Worm (Caenorhabditis elegans): Measurements from ENCODE around the gene rev-1.

The rev-1 gene

ce11 chrII:7944333-7944744 lies 43.9 kb downstream of the rev-1 start:
- peak; percentile 40 for TF ChIP-seq sma-9 (GFP tag; optimal IDR thresholded peaks at IDR 0.05)
- TF ChIP-seq sma-9 (tag; optimal IDR thresholded peaks at IDR 0.05): no peak
- peak in 1 of 2 experiments; percentile 32 for TF ChIP-seq lsy-2 (tag; optimal IDR thresholded peaks at IDR 0.05)
- TF ChIP-seq fos-1 (tag; optimal IDR thresholded peaks at IDR 0.05): peak; percentile 4
- no peak for TF ChIP-seq ztf-4 (tag; optimal IDR thresholded peaks at IDR 0.05)
- TF ChIP-seq unc-55 (GFP tag; optimal IDR thresholded peaks at IDR 0.05): no peak
- TF ChIP-seq mdl-1 (tag; optimal IDR thresholded peaks at IDR 0.05): peak; percentile 27 to 44
- no peak for TF ChIP-seq C34F6.9 (tag; optimal IDR thresholded peaks at IDR 0.05)

- TF ChIP-seq gmeb-1 (tag; optimal IDR thresholded peaks at IDR 0.05) (peak; percentile 99), sma-9 (GFP tag; optimal IDR thresholded peaks at IDR 0.05) (peak; percentile 91), sma-9 (tag; optimal IDR thresholded peaks at IDR 0.05) (no peak), alr-1 (tag; optimal IDR thresholded peaks at IDR 0.05) (no peak), nhr-11 (tag; optimal IDR thresholded peaks at IDR 0.05) (no peak), nhr-23 (tag; optimal IDR thresholded peaks at IDR 0.05) (no peak), blmp-1 (tag; optimal IDR thresholded peaks at IDR 0.05; ENCODE audit: insufficient read depth) (peak; percentile 51), unc-62 (GFP tag; optimal IDR thresholded peaks at IDR 0.05) (no peak), C34F6.9 (tag; optimal IDR thresholded peaks at IDR 0.05) (peak; percentile 86), dmd-4 (tag; optimal IDR thresholded peaks at IDR 0.05) (peak; percentile 26), crh-2 (tag; optimal IDR thresholded peaks at IDR 0.05) (peak; percentile 87), sma-3 (GFP tag; optimal IDR thresholded peaks at IDR 0.05) (peak; percentile 73), R02D3.7 (tag; optimal IDR thresholded peaks at IDR 0.05) (peak; percentile 46), mdl-1 (tag; optimal IDR thresholded peaks at IDR 0.05) (peak; percentile 3 to 35), elt-3 (tag; optimal IDR thresholded peaks at IDR 0.05) (no peak), unc-39 (tag; optimal IDR thresholded peaks at IDR 0.05) (no peak), fos-1 (tag; optimal IDR thresholded peaks at IDR 0.05) (peak; percentile 23), ztf-1 (GFP tag; conservative IDR thresholded peaks at IDR 0.05) (no peak), lin-39 (tag; optimal IDR thresholded peaks at IDR 0.05) (no peak), ceh-16 (tag; optimal IDR thresholded peaks at IDR 0.05) (no peak), ztf-4 (tag; optimal IDR thresholded peaks at IDR 0.05) (peak; percentile 64), peb-1 (tag; optimal IDR thresholded peaks at IDR 0.05) (no peak), nhr-25 (tag; optimal IDR thresholded peaks at IDR 0.05) (peak; percentile 81), snpc-4 (tag; optimal IDR thresholded peaks at IDR 0.05) (peak; percentile 21), mab-5 (tag; optimal IDR thresholded peaks at IDR 0.05) (peak; percentile 79), nhr-12 (tag; optimal IDR thresholded peaks at IDR 0.05) (no peak), nhr-10 (tag; optimal IDR thresholded peaks at IDR 0.05) (peak; percentile 29), aly-2 (tag; optimal IDR thresholded peaks at IDR 0.05) (no peak), elt-1 (tag; optimal IDR thresholded peaks at IDR 0.05) (no peak), skn-1 (tag; optimal IDR thresholded peaks at IDR 0.05) (no peak), nhr-129 (tag; optimal IDR thresholded peaks at IDR 0.05) (peak; percentile 84), lsy-2 (tag; optimal IDR thresholded peaks at IDR 0.05) (peak; percentile 87 to 94), nhr-6 (tag; optimal IDR thresholded peaks at IDR 0.05) (peak; percentile 71), egl-27 (tag; optimal IDR thresholded peaks at IDR 0.05) (peak; percentile 80), ama-1 (optimal IDR thresholded peaks at IDR 0.05) (peak; percentile 82), ceh-82 (tag; optimal IDR thresholded peaks at IDR 0.05) (peak; percentile 12), sem-4 (tag; optimal IDR thresholded peaks at IDR 0.05) (no peak), Y55F3AM.14 (GFP tag; optimal IDR thresholded peaks at IDR 0.05) (no peak), ZK546.5 (tag; optimal IDR thresholded peaks at IDR 0.05) (no peak), lin-13 (GFP tag; optimal IDR thresholded peaks at IDR 0.05) (peak; percentile 64), unc-55 (GFP tag; optimal IDR thresholded peaks at IDR 0.05) (peak; percentile 84), nhr-237 (tag; optimal IDR thresholded peaks at IDR 0.05) (peak; percentile 73), mbf-1 (tag; optimal IDR thresholded peaks at IDR 0.05) (no peak), lin-11 (tag; optimal IDR thresholded peaks at IDR 0.05) (peak; percentile 76), F13H6.1 (tag; optimal IDR thresholded peaks at IDR 0.05) (peak; percentile 76), ztf-11 (tag; optimal IDR thresholded peaks at IDR 0.05) (no peak), zag-1 (tag; optimal IDR thresholded peaks at IDR 0.05) (no peak), nhr-77 (tag; optimal IDR thresholded peaks at IDR 0.05) (no peak), nhr-21 (tag; optimal IDR thresholded peaks at IDR 0.05) (peak; percentile 88)
These were observed 44.7 kb downstream of the rev-1 start, which contains the start of gene dbt-1 for ce11 chrII:7945168-7945567. Gene dbt-1 (minus strand): TSS chrII:7945206.

Data from whole organism, L2 larva.